Fruit fly (Drosophila melanogaster) S2 (cell line): ENCODE data around the gene cype.

Experiments used
- CG8478 ChIP-seq: fragments of >200 bp; optimal IDR thresholded peaks from 2 replicates; lab custom pipeline; 2018
- CTCF ChIP-seq, 2 experiments: fragments of >200 bp; optimal IDR thresholded peaks; 2 replicates each; lab custom pipeline; 2018

Gene cype

DNA sequence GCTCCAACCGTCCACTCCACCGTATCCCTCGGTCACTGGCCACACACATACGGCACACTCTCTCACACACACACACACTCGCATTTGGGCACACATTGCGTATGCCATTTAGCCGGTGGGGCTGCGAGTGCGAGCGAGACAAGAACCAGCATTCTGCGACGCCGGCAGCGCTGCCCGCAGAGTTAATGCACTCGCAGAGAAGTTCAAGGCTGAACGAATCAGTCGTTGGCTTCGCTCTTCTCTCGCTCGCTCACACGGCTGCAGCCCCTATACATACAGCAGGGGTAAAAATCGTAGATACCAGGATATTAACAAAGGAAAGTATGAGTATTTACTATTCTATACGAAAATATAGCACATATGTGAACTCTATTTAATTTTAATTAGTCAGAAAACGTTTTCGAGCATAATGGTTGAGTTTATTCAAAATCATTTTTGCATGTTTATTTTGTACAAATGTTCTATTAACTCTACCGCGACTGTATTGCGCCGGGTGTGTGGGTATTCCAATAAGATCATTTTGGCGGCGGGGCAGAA is 34.0 kb upstream of the cype start:
- TF ChIP-seq CG8478 (lab: Kevin White, UChicago) (no peak), CTCF (optimal IDR thresholded peaks at IDR 0.05; lab: Kevin White, UChicago) (no peak)

DNA sequence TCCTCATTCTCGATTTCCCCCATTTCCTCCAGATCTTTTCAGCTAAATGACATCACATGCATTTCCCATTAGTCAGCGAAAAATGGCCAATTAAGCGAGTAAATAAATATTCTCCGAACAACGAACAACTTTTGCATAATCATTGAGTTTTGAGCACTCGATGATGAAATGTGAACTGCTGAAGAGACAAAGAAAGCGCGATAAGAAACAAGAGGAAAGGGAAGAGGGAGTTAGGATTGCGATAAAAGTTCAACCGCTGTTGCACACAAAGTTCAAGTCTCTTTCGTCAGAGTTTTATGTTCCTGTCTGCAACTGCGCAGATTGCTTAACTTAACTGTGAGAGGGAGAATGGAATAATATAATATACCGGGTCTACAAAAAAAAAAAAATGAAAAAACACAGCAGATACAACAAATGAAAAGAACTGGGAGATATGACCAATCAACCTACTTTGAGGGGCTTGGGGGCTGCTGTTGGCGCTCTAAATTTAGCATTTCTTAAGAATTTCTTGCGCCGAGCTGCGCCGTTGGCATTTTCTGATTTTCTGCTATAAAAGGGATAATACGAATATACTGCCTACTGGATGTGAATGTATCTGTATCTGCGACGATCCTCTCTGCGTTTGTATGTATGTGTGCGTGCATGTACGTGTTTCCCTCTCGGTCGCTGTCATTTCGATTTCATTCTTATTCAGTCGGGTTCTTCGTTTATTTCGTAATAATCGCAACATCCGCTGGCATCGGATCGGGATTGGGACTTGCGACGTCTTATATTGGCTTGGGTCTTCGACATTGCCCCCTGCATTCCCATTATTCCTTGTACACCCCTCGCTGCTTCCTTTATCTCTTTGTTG is 32.4 kb upstream of the cype start:
- no peak for TF ChIP-seq CG8478 (lab: Kevin White, UChicago)
- no peak for TF ChIP-seq CTCF (optimal IDR thresholded peaks at IDR 0.05; lab: Kevin White, UChicago)

dm6 chr2L:5295245-5295572 is 31.8 kb upstream of the cype start:
- TF ChIP-seq CG8478 (lab: Kevin White, UChicago), result no peak
- TF ChIP-seq CTCF (optimal IDR thresholded peaks at IDR 0.05; lab: Kevin White, UChicago), result no peak

dm6 chr2L:5296672-5297288 is 30.2 kb upstream of the cype start:
- TF ChIP-seq CG8478 (lab: Kevin White, UChicago) (no peak), CTCF (optimal IDR thresholded peaks at IDR 0.05; lab: Kevin White, UChicago) (no peak)

DNA sequence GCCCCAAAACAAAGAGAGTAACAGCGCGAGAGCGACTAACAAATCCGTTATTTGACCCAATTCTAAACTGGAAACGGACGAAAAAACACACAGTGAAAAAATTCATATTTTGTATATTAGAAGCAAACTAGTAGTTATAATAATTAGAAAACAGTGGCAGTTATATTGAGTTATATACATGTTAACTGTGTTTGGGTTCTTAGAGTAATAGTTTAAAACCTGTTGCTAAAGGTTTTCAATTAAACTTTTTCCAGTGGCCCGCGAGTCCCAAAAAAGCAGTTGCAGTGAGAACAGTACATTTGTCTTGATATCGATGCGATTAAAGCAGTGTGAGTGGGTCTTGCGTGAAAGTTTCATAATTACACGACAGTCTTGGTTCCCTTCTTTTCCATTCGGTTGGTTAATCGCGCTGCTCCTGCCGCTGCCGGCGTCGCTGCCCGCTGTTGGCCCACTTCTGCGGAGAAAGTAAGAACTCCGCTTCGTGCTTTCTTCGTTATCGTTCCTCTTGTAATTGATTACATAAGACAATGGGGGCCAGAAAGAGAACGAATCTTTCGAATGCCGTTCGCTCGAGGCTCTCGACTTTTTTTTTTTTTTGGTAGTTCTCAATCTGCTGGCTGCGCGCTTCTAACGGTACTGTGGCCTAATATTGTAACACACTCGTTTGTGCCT is 29.6 kb upstream of the cype start:
- no peak for TF ChIP-seq CTCF (optimal IDR thresholded peaks at IDR 0.05; lab: Kevin White, UChicago)

DNA sequence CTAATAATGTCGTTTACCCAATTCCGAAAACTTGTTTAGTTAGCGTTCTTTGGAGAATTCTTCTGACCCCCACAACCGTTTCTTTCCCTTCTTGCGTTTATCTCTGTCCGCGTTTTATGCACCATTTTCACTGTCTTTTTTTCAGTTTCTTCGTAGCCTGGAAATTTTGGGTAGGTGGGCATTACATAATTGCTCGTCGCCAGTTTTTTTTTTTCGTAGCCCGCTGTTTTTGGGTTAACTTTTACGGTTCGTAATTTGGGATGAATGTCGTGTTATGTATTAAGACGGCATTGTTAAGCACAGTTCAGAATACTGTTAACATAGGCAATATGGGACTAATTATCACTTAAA is 29.1 kb upstream of the cype start:
- no peak for TF ChIP-seq CG8478 (lab: Kevin White, UChicago)
- TF ChIP-seq CTCF (optimal IDR thresholded peaks at IDR 0.05; lab: Kevin White, UChicago), result no peak

DNA sequence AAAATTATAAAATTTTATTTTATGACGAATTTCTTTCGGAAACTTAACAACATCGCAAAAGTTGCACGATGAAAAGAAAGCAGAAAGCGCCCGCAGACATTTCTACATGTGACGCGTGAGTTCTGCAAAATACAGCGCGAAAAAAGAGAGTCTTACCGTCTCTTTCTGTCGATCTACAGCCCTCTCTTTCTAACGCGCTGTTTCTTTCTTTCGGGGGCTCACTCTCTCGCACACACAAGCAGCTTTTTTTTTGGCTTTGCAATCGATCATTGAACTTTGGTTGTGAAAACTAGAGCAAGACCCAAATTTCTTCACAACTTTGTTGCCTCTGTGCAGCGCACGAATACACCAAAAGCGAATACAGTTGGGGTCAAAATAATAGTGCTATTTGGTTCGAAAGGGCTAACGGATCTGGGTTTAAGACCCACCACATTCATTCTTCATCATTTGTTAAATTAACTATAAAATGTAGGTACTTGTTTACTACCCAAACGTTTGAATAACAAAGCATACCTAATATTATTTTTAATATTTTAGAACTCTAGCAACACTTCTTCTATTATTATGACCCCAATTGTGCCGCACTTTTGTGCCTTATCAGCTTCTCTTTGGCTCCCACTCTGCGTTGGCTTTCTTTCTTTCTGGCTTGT is 27.9 kb upstream of the cype start:
- TF ChIP-seq CTCF (optimal IDR thresholded peaks at IDR 0.05; lab: Kevin White, UChicago) (no peak), CG8478 (lab: Kevin White, UChicago) (no peak)

DNA sequence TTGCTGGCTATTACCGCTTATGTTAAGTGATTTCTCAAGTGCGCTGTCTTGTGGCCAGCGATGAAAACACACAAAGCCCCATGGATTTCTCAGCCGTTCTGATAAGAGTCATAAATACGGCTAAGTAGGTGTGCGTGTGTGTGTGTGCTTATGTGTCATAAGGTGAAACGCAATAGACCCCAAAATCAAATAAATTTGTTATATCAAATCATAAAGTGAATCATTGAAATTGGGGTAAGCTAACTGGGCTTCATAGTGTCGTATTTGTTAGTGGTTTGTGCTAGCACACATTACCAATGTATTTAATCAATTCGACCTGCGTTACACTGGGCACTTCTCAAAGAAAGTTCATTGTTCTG is 27.4 kb upstream of the cype start:
- TF ChIP-seq CTCF (optimal IDR thresholded peaks at IDR 0.05; lab: Kevin White, UChicago) (no peak), CG8478 (lab: Kevin White, UChicago) (no peak)

dm6 chr2L:5300237-5300668 is 26.8 kb upstream of the cype start:
- TF ChIP-seq CTCF (optimal IDR thresholded peaks at IDR 0.05; lab: Kevin White, UChicago), result no peak
- TF ChIP-seq CG8478 (lab: Kevin White, UChicago), result no peak

- TF ChIP-seq CG8478 (lab: Kevin White, UChicago) (no peak), CTCF (optimal IDR thresholded peaks at IDR 0.05; lab: Kevin White, UChicago) (no peak)
These were observed 26.0 kb upstream of the cype start for dm6 chr2L:5300785-5301616.

- TF ChIP-seq CTCF (optimal IDR thresholded peaks at IDR 0.05; lab: Kevin White, UChicago) (no peak), CG8478 (lab: Kevin White, UChicago) (no peak)
These were observed 24.7 kb upstream of the cype start for dm6 chr2L:5302284-5302683.

DNA sequence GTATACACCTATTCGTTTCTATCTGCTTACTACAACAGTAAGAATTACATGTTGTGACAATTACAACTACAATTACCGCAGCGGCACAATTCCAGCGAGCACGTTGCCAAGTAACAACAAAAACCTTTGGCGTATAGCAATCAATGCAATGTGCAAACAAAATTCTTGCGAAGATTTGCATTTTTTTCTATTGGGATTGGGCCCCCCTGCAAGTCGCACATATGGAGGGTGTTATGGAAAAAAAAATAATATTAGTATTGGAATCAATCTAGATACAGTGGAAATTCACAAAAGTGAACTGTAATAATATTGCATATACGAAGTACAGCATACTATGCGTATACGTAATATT is 24.4 kb upstream of the cype start:
- TF ChIP-seq CG8478 (lab: Kevin White, UChicago), result no peak
- TF ChIP-seq CTCF (optimal IDR thresholded peaks at IDR 0.05; lab: Kevin White, UChicago), result no peak

DNA sequence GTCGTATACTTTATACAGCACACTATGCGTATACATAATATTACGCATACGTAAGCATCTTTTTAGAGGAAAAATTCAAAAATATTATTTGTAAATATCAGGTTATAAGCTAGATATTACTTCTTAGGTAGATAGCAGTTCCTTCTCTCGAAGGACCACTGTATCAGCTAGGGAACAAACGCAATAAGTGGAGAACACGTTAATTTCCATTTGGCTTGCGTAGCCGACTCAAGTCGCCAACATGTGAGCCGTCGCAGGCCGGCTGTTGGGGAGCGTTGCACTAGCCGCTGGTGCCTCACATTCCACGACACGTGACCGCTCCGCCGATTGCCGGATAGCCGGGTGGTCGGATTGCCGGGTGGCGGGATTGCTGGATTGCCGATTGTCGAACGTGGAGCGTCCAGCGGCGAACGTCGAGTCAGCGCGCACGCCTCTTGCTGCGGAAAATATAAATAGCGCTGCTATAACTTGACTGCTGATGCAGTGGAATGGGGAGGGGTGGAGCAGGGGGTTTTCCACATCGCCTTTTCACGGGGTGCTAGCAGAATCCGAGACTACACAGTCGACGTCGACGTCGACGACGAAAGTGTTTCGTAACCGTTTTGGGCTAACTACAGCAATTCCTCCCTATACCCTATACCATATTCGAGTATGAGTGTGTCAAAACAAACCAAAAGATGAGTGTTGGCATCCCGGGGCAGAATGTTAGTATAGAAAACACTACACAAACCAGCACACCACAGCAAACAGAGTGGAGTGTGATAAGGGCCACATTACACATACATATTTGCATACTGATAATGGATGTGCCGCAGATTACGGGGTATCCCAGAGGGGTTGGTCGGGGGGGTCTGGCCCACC is 23.8 kb upstream of the cype start:
- no peak for TF ChIP-seq CTCF (optimal IDR thresholded peaks at IDR 0.05; lab: Kevin White, UChicago)
- no peak for TF ChIP-seq CG8478 (lab: Kevin White, UChicago)
